Fruit fly (Drosophila melanogaster) whole organism, embryonic: ENCODE measurements around the gene plx.

Experiments
- CG10543 ChIP-seq: fragments of 200-800 bp; sonication (Bioruptor generic); optimal IDR thresholded peaks from 3 replicates; lab custom pipeline; 2017; ENCODE audit warnings: missing biosample characterization, mild to moderate bottlenecking, missing genetic modification characterization, moderate library complexity
- CG11560 ChIP-seq: fragments of 200-800 bp; sonication (Bioruptor generic); IDR thresholded peaks from 3 replicates; pipeline ENCODE4 v1.3.6; 2022; ENCODE audit warnings: missing biosample characterization, missing genetic modification characterization
- CG12236 ChIP-seq: fragments of 200-800 bp; sonication (Bioruptor generic); optimal IDR thresholded peaks from 2 replicates; lab custom pipeline; 2016; ENCODE audit warnings: missing biosample characterization, missing genetic modification characterization
- CG12744 ChIP-seq: fragments of 200-800 bp; sonication (Bioruptor generic); optimal IDR thresholded peaks from 2 replicates; lab custom pipeline; 2016; ENCODE audit warnings: missing biosample characterization, missing genetic modification characterization
- CG12769 ChIP-seq: fragments of 200-800 bp; sonication (Bioruptor generic); optimal IDR thresholded peaks from 2 replicates; lab custom pipeline; 2019; ENCODE audit warnings: missing biosample characterization, mild to moderate bottlenecking, missing genetic modification characterization, moderate library complexity
- CG13123 ChIP-seq: fragments of 200-800 bp; sonication (Bioruptor generic); optimal IDR thresholded peaks from 2 replicates; lab custom pipeline; 2016; ENCODE audit warnings: missing biosample characterization, missing genetic modification characterization
- CG14710 ChIP-seq: fragments of 200-800 bp; sonication (Bioruptor generic); optimal IDR thresholded peaks from 3 replicates; lab custom pipeline; 2019; ENCODE audit warnings: missing biosample characterization, mild to moderate bottlenecking, missing genetic modification characterization, moderate library complexity
- CG1603 ChIP-seq: fragments of 200-800 bp; sonication (Bioruptor generic); optimal IDR thresholded peaks from 2 replicates; lab custom pipeline; 2019; ENCODE audit warnings: missing biosample characterization, mild to moderate bottlenecking, missing genetic modification characterization, moderate library complexity
- CG17568 ChIP-seq: fragments of 200-800 bp; sonication (Bioruptor generic); optimal IDR thresholded peaks from 2 replicates; lab custom pipeline; 2018; ENCODE audit warnings: missing biosample characterization, mild to moderate bottlenecking, missing genetic modification characterization, moderate library complexity
- CG18262 ChIP-seq: fragments of 200-800 bp; optimal IDR thresholded peaks from 3 replicates; lab custom pipeline; 2019; ENCODE audit warnings: missing biosample characterization, mild to moderate bottlenecking, missing genetic modification characterization, moderate library complexity
- CG31224 ChIP-seq: fragments of 200-800 bp; sonication (Bioruptor generic); IDR thresholded peaks from 2 replicates; pipeline ENCODE4 v1.3.6; 2022; ENCODE audit warnings: missing biosample characterization, missing genetic modification characterization
- CG3163 ChIP-seq: fragments of 200-800 bp; sonication (Bioruptor generic); optimal IDR thresholded peaks from 3 replicates; lab custom pipeline; 2016; ENCODE audit warnings: missing biosample characterization, missing genetic modification characterization
- CG3838 ChIP-seq: fragments of 200-800 bp; sonication (Bioruptor generic); optimal IDR thresholded peaks from 3 replicates; lab custom pipeline; 2016; ENCODE audit warnings: missing biosample characterization, missing genetic modification characterization
- CG4282 ChIP-seq: fragments of 200-800 bp; sonication (Bioruptor generic); optimal IDR thresholded peaks from 2 replicates; lab custom pipeline; 2016; ENCODE audit warnings: missing biosample characterization, missing genetic modification characterization
- CG4360 ChIP-seq: fragments of 200-800 bp; sonication (Bioruptor generic); IDR thresholded peaks from 2 replicates; pipeline ENCODE4 v1.3.6; 2022; ENCODE audit warnings: missing biosample characterization, missing genetic modification characterization
- CG4707 ChIP-seq: fragments of 200-800 bp; sonication (Bioruptor generic); optimal IDR thresholded peaks from 2 replicates; lab custom pipeline; 2018; ENCODE audit warnings: missing biosample characterization, mild to moderate bottlenecking, missing genetic modification characterization, moderate library complexity
- CG7271 ChIP-seq: fragments of 200-800 bp; sonication (Bioruptor generic); optimal IDR thresholded peaks from 2 replicates; lab custom pipeline; 2018; ENCODE audit warnings: missing biosample characterization, mild to moderate bottlenecking, missing genetic modification characterization, moderate library complexity
- CG7745 ChIP-seq: fragments of 200-800 bp; sonication (Bioruptor generic); optimal IDR thresholded peaks from 2 replicates; lab custom pipeline; 2018; ENCODE audit warnings: missing biosample characterization, mild to moderate bottlenecking, missing genetic modification characterization, moderate library complexity
- CG8089 ChIP-seq: fragments of 200-800 bp; sonication (Bioruptor generic); optimal IDR thresholded peaks from 3 replicates; lab custom pipeline; 2016; ENCODE audit warnings: missing biosample characterization, missing genetic modification characterization
- CG8290 ChIP-seq, 3 experiments: fragments of 200-800 bp; sonication (Bioruptor generic); optimal IDR thresholded peaks; 2 replicates each; lab custom pipeline; 2016 to 2019; ENCODE audit warnings: missing biosample characterization in 3 of 3, missing genetic modification characterization in 3 of 3, mild to moderate bottlenecking in 2 of 3, moderate library complexity in 1 of 3
- CTCF ChIP-seq: fragments of 200-800 bp; sonication (Bioruptor generic); optimal IDR thresholded peaks from 2 replicates; lab custom pipeline; 2017; ENCODE audit warnings: missing biosample characterization, mild to moderate bottlenecking, missing genetic modification characterization, moderate library complexity
- CkIIα-i1 ChIP-seq: fragments of 200-800 bp; sonication (Bioruptor generic); IDR thresholded peaks from 2 replicates; pipeline ENCODE4 v1.3.6; 2022; ENCODE audit warnings: missing biosample characterization, missing genetic modification characterization
- Dll ChIP-seq: fragments of 200-800 bp; sonication (Bioruptor generic); IDR thresholded peaks from 4 replicates; pipeline ENCODE4 v1.3.6; 2022; ENCODE audit warnings: missing biosample characterization, missing genetic modification characterization; ENCODE audit not compliant: partially characterized antibody
- E2f2 ChIP-seq: fragments of 200-800 bp; sonication (Bioruptor generic); IDR thresholded peaks from 2 replicates; pipeline ENCODE4 v1.3.6; 2022; ENCODE audit warnings: missing biosample characterization, missing genetic modification characterization
- Ets65A ChIP-seq: fragments of 200-800 bp; sonication (Bioruptor generic); peaks from one replicate; lab custom pipeline; 2016; ENCODE audit warnings: missing biosample characterization, missing genetic modification characterization
- Hmr ChIP-seq: fragments of 200-800 bp; sonication (Bioruptor generic); optimal IDR thresholded peaks from 3 replicates; lab custom pipeline; 2017; ENCODE audit warnings: mild to moderate bottlenecking, missing biosample characterization, missing genetic modification reagents, missing genetic modification characterization
- Hr39 ChIP-seq: fragments of >200 bp; optimal IDR thresholded peaks from 2 replicates; lab custom pipeline; 2017
- Lim3 ChIP-seq: fragments of 200-800 bp; sonication (Bioruptor generic); IDR thresholded peaks from 2 replicates; pipeline ENCODE4 v1.3.6; 2022; ENCODE audit warnings: missing biosample characterization, missing genetic modification characterization
- Lpt ChIP-seq: fragments of >200 bp; optimal IDR thresholded peaks from 2 replicates; lab custom pipeline; 2018; ENCODE audit warnings: missing biosample characterization, missing genetic modification characterization
- Sry-δ ChIP-seq: fragments of 200-800 bp; sonication (Bioruptor generic); optimal IDR thresholded peaks from 2 replicates; lab custom pipeline; 2016; ENCODE audit warnings: missing biosample characterization, missing genetic modification characterization
- Tbp ChIP-seq: fragments of >200 bp; optimal IDR thresholded peaks from 2 replicates; lab custom pipeline; 2018; ENCODE audit warnings: missing biosample characterization, missing genetic modification characterization
- ara ChIP-seq: fragments of 200-800 bp; sonication (Bioruptor generic); IDR thresholded peaks from 2 replicates; pipeline ENCODE4 v1.3.6; 2022; ENCODE audit warnings: missing biosample characterization, missing genetic modification characterization
- bcd ChIP-seq: fragments of 200-800 bp; sonication (Bioruptor generic); optimal IDR thresholded peaks from 2 replicates; lab custom pipeline; 2017; ENCODE audit warnings: missing biosample characterization, mild to moderate bottlenecking, missing genetic modification characterization
- cg ChIP-seq: fragments of 200-800 bp; sonication (Bioruptor generic); optimal IDR thresholded peaks from 3 replicates; lab custom pipeline; 2019; ENCODE audit warnings: missing biosample characterization, mild to moderate bottlenecking, missing genetic modification characterization, moderate library complexity
- croc ChIP-seq: fragments of 200-800 bp; sonication (Bioruptor generic); conservative IDR thresholded peaks from 3 replicates; pipeline ENCODE4 v1.3.6; 2022; ENCODE audit warnings: missing biosample characterization, missing genetic modification characterization
- fd64A ChIP-seq: fragments of 200-800 bp; sonication (Bioruptor generic); optimal IDR thresholded peaks from 3 replicates; lab custom pipeline; 2018; ENCODE audit warnings: missing biosample characterization, mild to moderate bottlenecking, missing genetic modification characterization
- fd96Cb ChIP-seq: fragments of 200-800 bp; sonication (Bioruptor generic); optimal IDR thresholded peaks from 2 replicates; lab custom pipeline; 2018; ENCODE audit warnings: missing biosample characterization, mild to moderate bottlenecking, missing genetic modification characterization, moderate library complexity
- gcm2 ChIP-seq: fragments of 200-800 bp; sonication (Bioruptor generic); optimal IDR thresholded peaks from 2 replicates; lab custom pipeline; 2016; ENCODE audit warnings: missing biosample characterization, missing genetic modification characterization
- ham ChIP-seq: fragments of 200-800 bp; sonication (Bioruptor generic); IDR thresholded peaks from 2 replicates; pipeline ENCODE4 v1.3.6; 2022; ENCODE audit warnings: missing biosample characterization, missing genetic modification characterization
- hkb ChIP-seq, 2 experiments: fragments of 200-800 bp in 1 of 2; fragments of >200 bp in 1 of 2; sonication (Bioruptor generic) in 1 of 2; IDR thresholded peaks in 1 of 2; optimal IDR thresholded peaks in 1 of 2; 2 replicates each; pipeline versions ENCODE4 v1.3.6 to Lab custom; 2017 to 2022; ENCODE audit warnings: missing biosample characterization in 1 of 2, missing genetic modification characterization in 1 of 2
- inv ChIP-seq: fragments of 200-800 bp; sonication (Bioruptor generic); IDR thresholded peaks from 2 replicates; pipeline ENCODE4 v1.3.6; 2022; ENCODE audit warnings: missing biosample characterization, missing genetic modification characterization; ENCODE audit not compliant: partially characterized antibody
- jumu ChIP-seq: fragments of 200-800 bp; sonication (Bioruptor generic); optimal IDR thresholded peaks from 3 replicates; lab custom pipeline; 2016; ENCODE audit warnings: missing biosample characterization, missing genetic modification characterization
- luna ChIP-seq: fragments of 200-800 bp; sonication (Bioruptor generic); optimal IDR thresholded peaks from 2 replicates; lab custom pipeline; 2016; ENCODE audit warnings: missing biosample characterization, missing genetic modification characterization
- nom ChIP-seq: fragments of 200-800 bp; sonication (Bioruptor generic); optimal IDR thresholded peaks from 2 replicates; lab custom pipeline; 2017; ENCODE audit warnings: missing biosample characterization, missing genetic modification characterization, mild to moderate bottlenecking, moderate library complexity, missing genetic modification reagents
- pb ChIP-seq: fragments of 200-800 bp; sonication (Bioruptor generic); optimal IDR thresholded peaks from 3 replicates; lab custom pipeline; 2016; ENCODE audit warnings: missing biosample characterization, missing genetic modification characterization
- phol ChIP-seq: fragments of 200-800 bp; sonication (Bioruptor generic); optimal IDR thresholded peaks from 3 replicates; lab custom pipeline; 2018; ENCODE audit warnings: missing biosample characterization, mild to moderate bottlenecking, missing genetic modification characterization, moderate library complexity
- sens-2 ChIP-seq: fragments of 200-800 bp; sonication (Bioruptor generic); IDR thresholded peaks from 2 replicates; pipeline ENCODE4 v1.3.6; 2022; ENCODE audit warnings: missing biosample characterization, missing genetic modification characterization
- shn ChIP-seq: fragments of 200-800 bp; sonication (Bioruptor generic); optimal IDR thresholded peaks from 3 replicates; lab custom pipeline; 2016; ENCODE audit warnings: missing biosample characterization, missing genetic modification characterization
- slp2 ChIP-seq: fragments of 200-800 bp; sonication (Bioruptor generic); optimal IDR thresholded peaks from 2 replicates; lab custom pipeline; 2016; ENCODE audit warnings: missing biosample characterization, missing genetic modification characterization
- stc ChIP-seq: fragments of 200-800 bp; sonication (Bioruptor generic); IDR thresholded peaks from 2 replicates; pipeline ENCODE4 v1.3.6; 2022; ENCODE audit warnings: missing biosample characterization, missing genetic modification characterization

The plx gene

DNA sequence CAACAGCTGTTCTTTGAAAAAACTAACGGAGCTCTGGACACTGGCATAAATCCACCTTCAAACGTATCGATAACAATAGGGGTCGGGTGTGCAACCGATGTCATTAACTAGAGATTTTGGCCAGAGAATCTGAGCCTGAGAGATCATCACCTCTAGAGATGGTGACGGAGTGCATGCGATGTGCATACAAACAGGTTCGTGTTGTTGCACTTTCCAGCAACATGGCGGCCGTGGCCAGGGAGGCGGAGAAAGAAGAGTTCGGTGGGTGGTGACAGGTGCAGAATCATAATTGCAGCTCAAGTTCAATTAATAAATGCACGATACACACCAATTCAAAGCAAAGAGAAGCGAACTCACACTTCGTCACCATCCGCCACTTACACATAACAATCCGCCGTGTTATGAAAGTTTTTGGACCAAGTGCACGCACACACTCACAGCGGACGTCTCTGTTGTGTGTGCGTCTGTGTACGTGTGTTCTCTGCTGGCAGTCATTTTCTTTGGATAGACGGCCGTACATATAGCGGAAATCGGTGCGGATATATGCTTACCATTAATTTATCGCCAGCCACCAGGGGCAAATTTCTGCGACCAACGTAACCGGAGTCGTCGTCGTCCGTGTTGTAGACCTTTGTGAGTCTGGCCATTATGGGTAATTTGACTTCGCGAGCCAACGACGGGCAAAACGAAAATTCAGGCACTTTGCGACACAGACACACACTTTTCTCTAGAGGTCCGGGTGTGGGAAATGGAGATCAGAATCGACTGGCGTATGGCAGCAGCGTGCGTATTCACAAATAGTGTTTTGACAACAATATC, 26.5 kb upstream of the plx start (continued):
- peak; percentile 87 for TF ChIP-seq phol (tag; lab: Kevin White, UChicago)
- TF ChIP-seq CG12744 (GFP tag; lab: Kevin White, UChicago): no peak
- no peak for TF ChIP-seq luna (GFP tag; lab: Kevin White, UChicago)
- TF ChIP-seq cg: peak; percentile 94
- TF ChIP-seq CG7745 (tag; lab: Kevin White, UChicago): no peak
- no peak for TF ChIP-seq bcd (GFP tag; lab: Kevin White, UChicago)
- no peak for TF ChIP-seq CTCF (GFP tag; lab: Kevin White, UChicago)
- no peak for TF ChIP-seq croc (GFP tag; lab: Robert Waterston, UW)
- no peak for TF ChIP-seq Tbp (GFP tag; lab: Kevin White, UChicago)
- TF ChIP-seq CG11560 (tag; lab: Robert Waterston, UW): no peak
- no peak for TF ChIP-seq fd96Cb (tag; lab: Kevin White, UChicago)
- TF ChIP-seq Sry-δ (GFP tag; lab: Kevin White, UChicago): peak; percentile 78
- no peak for TF ChIP-seq CG10543 (GFP tag; lab: Kevin White, UChicago)
- TF ChIP-seq CG3163 (GFP tag; lab: Kevin White, UChicago): no peak
- TF ChIP-seq Dll (GFP tag; lab: Robert Waterston, UW): no peak; the same call in 3 of the 4 replicates
- no peak for TF ChIP-seq CG7271 (tag; lab: Kevin White, UChicago)
- no peak for TF ChIP-seq CG4282
- TF ChIP-seq hkb (optimal IDR thresholded peaks at IDR 0.05; lab: Kevin White, UChicago): no peak
- no peak for TF ChIP-seq hkb (GFP tag; IDR thresholded peaks at IDR 0.05; lab: Robert Waterston, UW)
- no peak for TF ChIP-seq CkIIα-i1 (GFP tag; lab: Robert Waterston, UW)
- no peak for TF ChIP-seq CG8290 (GFP tag; optimal IDR thresholded peaks at IDR 0.05; lab: Kevin White, UChicago)
- TF ChIP-seq CG8290 (tag; optimal IDR thresholded peaks at IDR 0.05; lab: Kevin White, UChicago): peak in 1 of 2 experiments; percentile 30
- peak; percentile 4 for TF ChIP-seq nom
- no peak for TF ChIP-seq pb (GFP tag; lab: Kevin White, UChicago)
- no peak for TF ChIP-seq gcm2 (GFP tag; lab: Kevin White, UChicago)
- no peak for TF ChIP-seq Lim3 (GFP tag; lab: Robert Waterston, UW)
- TF ChIP-seq Lpt (GFP tag; lab: Kevin White, UChicago): no peak
- TF ChIP-seq Hmr (GFP tag; lab: Kevin White, UChicago): no peak
- TF ChIP-seq CG4360 (GFP tag; lab: Robert Waterston, UW): peak; percentile 46; the same call in 1 of the 2 replicates
- TF ChIP-seq CG17568: no peak
- TF ChIP-seq CG1603: peak; percentile 24
- TF ChIP-seq ara: no peak
- peak; percentile 81 for TF ChIP-seq Ets65A (GFP tag; lab: Kevin White, UChicago)
- TF ChIP-seq CG31224: no peak
- no peak for TF ChIP-seq CG8089 (GFP tag; lab: Kevin White, UChicago)
- no peak for TF ChIP-seq CG13123 (GFP tag; lab: Kevin White, UChicago)
- no peak for TF ChIP-seq fd64A (GFP tag; lab: Kevin White, UChicago)
- no peak for TF ChIP-seq sens-2
- no peak for TF ChIP-seq jumu (GFP tag; lab: Kevin White, UChicago)
- TF ChIP-seq shn: no peak
- TF ChIP-seq slp2 (GFP tag; lab: Kevin White, UChicago): no peak
- TF ChIP-seq CG12769 (tag; lab: Kevin White, UChicago): no peak
- no peak for TF ChIP-seq CG4707
- no peak for TF ChIP-seq CG14710 (tag; lab: Kevin White, UChicago)
- no peak; the same call in 1 of the 2 replicates for TF ChIP-seq inv (GFP tag; lab: Robert Waterston, UW)
- TF ChIP-seq CG12236 (GFP tag; lab: Kevin White, UChicago): no peak
- no peak for TF ChIP-seq ham
- TF ChIP-seq CG3838 (GFP tag; lab: Kevin White, UChicago): no peak
- no peak for TF ChIP-seq CG18262 (tag; lab: Kevin White, UChicago)
- no peak for TF ChIP-seq Hr39
- no peak for TF ChIP-seq stc (GFP tag; lab: Robert Waterston, UW)
- TF ChIP-seq E2f2 (GFP tag; lab: Robert Waterston, UW): no peak
